Fruit fly (Drosophila melanogaster) Kc167 (cell line): Measurements from ENCODE around the gene Lcp65Af.

Source experiments
- Myc ChIP-seq: fragments of >200 bp; optimal IDR thresholded peaks from 2 replicates; lab custom pipeline; 2017; ENCODE audit warnings: missing external identifiers
- Sin3A ChIP-seq: fragments of >200 bp; optimal IDR thresholded peaks from 2 replicates; lab custom pipeline; 2018; ENCODE audit warnings: missing external identifiers
- h ChIP-seq: fragments of >200 bp; optimal IDR thresholded peaks from 3 replicates; lab custom pipeline; 2018; ENCODE audit warnings: missing external identifiers
- insv ChIP-seq: fragments of >200 bp; optimal IDR thresholded peaks from 3 replicates; lab custom pipeline; 2018; ENCODE audit warnings: missing external identifiers
- psq ChIP-seq: fragments of >200 bp; optimal IDR thresholded peaks from 2 replicates; lab custom pipeline; 2017; ENCODE audit warnings: missing external identifiers
- ttk ChIP-seq: sonication (Bioruptor generic); optimal IDR thresholded peaks from 2 replicates; lab custom pipeline; 2017; ENCODE audit warnings: missing external identifiers

The Lcp65Af gene

DNA sequence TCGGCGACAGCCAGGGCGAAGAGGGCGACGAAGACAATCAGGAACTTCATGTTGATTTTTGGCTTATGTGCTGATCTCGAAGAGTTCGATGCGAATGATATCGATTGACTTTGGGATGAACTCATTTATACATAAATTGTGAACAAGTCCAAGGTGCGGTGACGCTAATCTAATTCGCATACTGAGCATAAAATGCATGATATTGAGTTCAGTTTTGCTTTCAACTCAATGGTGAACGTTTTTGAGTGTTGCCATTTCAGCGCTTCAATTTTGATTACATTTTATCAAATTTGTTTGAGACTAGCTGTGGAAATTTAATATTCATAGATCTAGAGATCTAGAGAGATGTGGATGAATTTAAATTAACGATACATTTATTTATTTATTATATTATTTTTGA is at the start of gene Lcp65Af:
TSS of gene Lcp65Af (minus strand) at position 101 of the 400 bp plus-strand sequence.
- TF ChIP-seq Myc (lab: Kevin White, UChicago) = no peak
- no peak for TF ChIP-seq h (lab: Kevin White, UChicago)
- no peak for TF ChIP-seq Sin3A (lab: Kevin White, UChicago)
- no peak for TF ChIP-seq psq (lab: Kevin White, UChicago)
- TF ChIP-seq insv = no peak
- no peak for TF ChIP-seq ttk (lab: Kevin White, UChicago)

DNA sequence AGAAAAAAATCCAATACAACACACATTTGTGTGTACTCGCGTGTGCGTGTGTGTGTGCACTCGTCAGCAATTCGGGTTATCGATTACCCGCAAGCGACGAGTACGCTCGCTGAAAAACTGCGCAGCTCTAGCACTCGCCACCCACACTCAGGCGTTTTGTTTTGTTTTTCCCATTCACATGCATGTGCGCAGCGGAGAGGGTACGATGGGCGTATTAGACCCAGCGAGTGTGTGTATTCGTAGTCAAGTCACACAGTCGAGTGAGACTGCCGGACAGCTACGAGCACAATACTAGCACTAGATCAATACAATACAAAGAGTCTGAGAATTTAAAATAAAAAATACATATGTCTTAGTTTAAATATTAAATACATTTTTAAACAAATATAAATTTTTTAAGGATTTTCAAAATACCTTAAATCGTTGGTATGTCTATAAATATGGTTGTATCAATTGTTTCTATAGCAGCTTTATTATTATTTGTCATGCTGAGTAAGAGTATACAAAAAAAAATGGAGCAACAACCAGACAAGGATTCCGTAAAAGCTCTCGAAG is 48.4 kb upstream of the Lcp65Af start, which contains the start of the genes D19B and CG43293:
TSS of gene D19B (minus strand) at position 37 of the 555 bp plus-strand sequence.
TSS of gene CG43293 (plus strand) at position 306 of the 555 bp plus-strand sequence.
- TF ChIP-seq h (lab: Kevin White, UChicago) (no peak), Myc (lab: Kevin White, UChicago) (no peak), psq (lab: Kevin White, UChicago) (no peak), Sin3A (lab: Kevin White, UChicago) (no peak), insv (no peak), ttk (lab: Kevin White, UChicago) (no peak)

DNA sequence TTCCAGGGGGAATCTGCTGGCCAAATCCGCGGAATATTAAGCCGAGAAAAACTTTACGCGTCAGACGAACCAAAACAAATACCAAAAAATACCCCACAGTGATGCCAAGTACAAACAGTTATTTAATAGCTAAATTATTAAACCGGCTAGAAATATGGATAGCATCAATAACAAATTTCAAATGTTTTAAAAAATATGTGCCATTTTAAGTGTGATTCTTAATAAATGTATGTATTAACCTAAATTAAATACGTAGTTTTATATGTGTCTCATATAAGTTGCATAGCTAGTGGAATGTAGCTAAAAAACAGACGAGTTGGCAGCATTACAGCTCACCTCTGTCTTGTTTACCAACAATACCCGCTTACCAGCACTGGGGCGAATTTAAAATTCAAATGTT is 45.2 kb upstream of the Lcp65Af start, which contains the start of gene CG10274:
TSS of gene CG10274 (minus strand) at position 54 of the 400 bp plus-strand sequence.
- TF ChIP-seq psq (lab: Kevin White, UChicago) = no peak
- TF ChIP-seq Myc (lab: Kevin White, UChicago) = no peak
- TF ChIP-seq h (lab: Kevin White, UChicago) = no peak
- no peak for TF ChIP-seq insv
- TF ChIP-seq Sin3A (lab: Kevin White, UChicago) = no peak
- TF ChIP-seq ttk (lab: Kevin White, UChicago) = no peak

DNA sequence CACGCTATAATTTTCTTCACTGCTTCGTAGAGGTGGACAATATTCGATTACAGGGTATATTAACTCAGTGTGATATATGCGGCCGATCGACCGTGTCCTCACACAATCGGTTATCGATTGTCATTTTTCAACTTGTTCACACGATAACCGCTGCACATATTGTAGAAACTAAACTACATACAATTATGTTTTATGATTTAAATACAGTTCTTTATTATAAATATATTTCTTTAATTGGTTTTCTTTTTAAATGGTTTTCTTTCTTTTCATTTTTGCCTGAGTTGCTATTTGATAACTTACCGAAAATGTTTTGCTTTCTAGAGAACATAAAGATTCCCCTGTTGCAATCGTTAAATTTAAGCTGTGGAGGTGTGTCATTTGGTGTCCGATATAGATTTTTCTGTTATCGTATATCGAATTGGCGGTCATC is 37.2 kb upstream of the Lcp65Af start, which contains the start of the genes fmt and CG7376:
TSS of gene fmt (minus strand) at position 55 of the 430 bp plus-strand sequence.
TSS of gene CG7376 (plus strand) at position 423 of the 430 bp plus-strand sequence.
- TF ChIP-seq insv (no peak), ttk (lab: Kevin White, UChicago) (no peak), h (lab: Kevin White, UChicago) (no peak), Myc (lab: Kevin White, UChicago) (no peak), psq (lab: Kevin White, UChicago) (no peak), Sin3A (lab: Kevin White, UChicago) (no peak)

DNA sequence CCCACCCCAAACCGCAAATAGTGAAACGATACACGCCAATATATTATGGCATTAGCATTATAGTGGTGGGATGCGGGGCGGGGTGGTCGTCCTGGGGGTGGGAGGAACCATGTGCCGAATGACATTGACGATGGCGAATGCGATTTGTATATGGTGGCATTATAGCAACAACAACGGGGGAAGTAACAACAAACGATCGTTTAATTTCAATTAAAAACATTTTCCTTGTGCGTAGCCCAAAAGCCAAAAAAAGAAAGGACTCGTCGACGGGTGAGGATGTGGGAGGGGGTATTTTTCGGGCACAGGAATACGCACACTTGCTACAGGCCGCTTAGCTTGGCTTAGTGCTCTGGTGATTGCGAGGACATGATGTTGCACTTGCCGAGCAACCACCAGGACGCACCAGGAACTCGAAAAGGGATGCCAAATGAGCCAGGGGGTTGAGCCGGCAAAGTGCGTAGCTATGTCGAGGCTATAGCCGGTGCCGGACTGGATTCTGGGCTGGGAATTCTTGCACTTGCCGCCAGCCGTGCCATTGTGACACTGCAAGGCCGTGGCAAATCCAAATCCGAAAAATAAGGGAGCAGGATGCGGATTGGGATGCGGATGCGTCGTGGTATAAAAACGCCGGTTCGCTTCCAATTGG is 26.0 kb upstream of the Lcp65Af start, which contains the start of gene Prdm13:
TSS of gene Prdm13 (plus strand) at position 645 of the 646 bp plus-strand sequence.
- TF ChIP-seq h (lab: Kevin White, UChicago) (no peak), Myc (lab: Kevin White, UChicago) (no peak), Sin3A (lab: Kevin White, UChicago) (no peak), ttk (lab: Kevin White, UChicago) (no peak), insv (no peak), psq (lab: Kevin White, UChicago) (no peak)

DNA sequence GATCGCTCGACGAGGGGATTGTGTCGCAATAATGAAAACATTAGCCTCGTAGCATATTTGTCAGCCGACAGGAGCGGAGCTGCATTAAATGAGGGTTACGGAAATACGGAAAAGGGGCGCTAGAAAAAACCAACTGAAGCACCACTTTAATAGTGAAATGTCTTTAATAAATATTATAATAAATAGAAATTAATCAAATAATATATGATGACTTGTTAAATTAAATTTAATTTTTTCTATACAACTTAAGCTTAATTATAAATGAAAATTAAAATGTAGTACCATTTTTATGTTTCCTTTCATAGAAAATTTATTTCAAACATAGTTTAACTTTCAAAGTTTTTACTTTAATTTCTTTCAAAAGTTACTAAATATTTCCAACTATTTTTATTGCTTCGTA is 25.4 kb upstream of the Lcp65Af start:
- TF ChIP-seq psq (lab: Kevin White, UChicago) = no peak
- TF ChIP-seq h (lab: Kevin White, UChicago) = no peak

DNA sequence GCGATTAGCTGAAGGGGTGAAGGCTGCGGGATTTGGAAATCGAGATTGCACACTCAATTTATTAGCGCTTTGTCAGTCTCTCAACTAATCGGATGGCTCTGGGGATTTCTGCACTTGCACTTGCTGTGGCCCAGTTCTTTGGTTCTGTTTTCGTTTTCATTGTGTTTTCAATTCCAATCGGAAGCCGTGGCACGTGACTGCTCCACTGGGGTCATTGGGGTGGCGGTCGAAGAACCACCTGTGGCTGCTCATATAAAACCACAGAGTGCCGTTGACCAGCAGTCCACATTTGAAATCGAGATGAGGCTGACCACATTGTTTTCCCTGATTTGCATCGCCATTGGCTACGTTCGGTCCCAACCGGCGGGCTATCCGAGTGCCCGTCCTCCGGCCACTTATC is 23.9 kb upstream of the Lcp65Af start, which contains the start of gene Cpr65Az:
TSS of gene Cpr65Az (plus strand) at position 301 of the 400 bp plus-strand sequence.
- TF ChIP-seq psq (lab: Kevin White, UChicago) (no peak), Sin3A (lab: Kevin White, UChicago) (no peak), insv (no peak), ttk (lab: Kevin White, UChicago) (no peak)

DNA sequence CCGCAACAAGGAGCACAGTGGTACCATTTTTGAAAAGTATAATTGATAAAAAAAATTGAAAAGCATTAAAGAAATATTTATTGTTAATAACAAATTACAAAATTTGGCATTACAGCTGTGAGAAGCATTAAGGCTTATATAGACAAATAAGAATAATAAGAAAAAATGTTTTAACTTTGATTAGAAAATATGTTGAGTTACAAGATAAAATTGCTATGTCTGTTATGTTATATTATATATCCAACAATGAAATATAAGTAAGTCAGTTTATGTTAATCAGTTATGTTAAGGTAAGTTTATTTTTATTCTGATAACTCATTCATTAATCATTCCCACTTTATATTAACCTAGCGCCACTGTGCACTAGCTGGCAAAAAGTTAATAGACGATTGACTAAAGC is 23.3 kb upstream of the Lcp65Af start:
- no peak for TF ChIP-seq insv

DNA sequence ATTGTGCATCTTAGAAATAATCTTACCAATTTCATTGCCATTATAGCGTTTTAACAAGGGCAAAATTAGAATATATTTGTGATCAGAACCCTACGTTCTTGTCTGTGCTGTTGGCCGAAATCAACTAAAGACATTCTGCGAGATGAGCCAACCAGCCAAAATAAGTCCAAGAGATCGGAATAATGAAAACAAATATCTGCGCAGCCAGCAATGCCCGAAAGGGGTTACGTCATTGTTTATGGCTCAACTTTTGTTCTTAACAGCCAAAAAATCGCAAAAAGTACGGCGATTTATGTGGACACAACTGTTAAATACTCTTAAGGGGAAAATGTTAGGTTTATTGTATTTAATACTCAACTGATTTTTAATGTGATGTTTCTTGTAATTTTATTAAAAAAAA is 21.9 kb upstream of the Lcp65Af start, which contains the start of gene Cpr65Ay:
TSS of gene Cpr65Ay (minus strand) at position 101 of the 400 bp plus-strand sequence.
- TF ChIP-seq psq (lab: Kevin White, UChicago) (no peak), insv (no peak), ttk (lab: Kevin White, UChicago) (no peak), h (lab: Kevin White, UChicago) (no peak), Sin3A (lab: Kevin White, UChicago) (no peak), Myc (lab: Kevin White, UChicago) (no peak)

DNA sequence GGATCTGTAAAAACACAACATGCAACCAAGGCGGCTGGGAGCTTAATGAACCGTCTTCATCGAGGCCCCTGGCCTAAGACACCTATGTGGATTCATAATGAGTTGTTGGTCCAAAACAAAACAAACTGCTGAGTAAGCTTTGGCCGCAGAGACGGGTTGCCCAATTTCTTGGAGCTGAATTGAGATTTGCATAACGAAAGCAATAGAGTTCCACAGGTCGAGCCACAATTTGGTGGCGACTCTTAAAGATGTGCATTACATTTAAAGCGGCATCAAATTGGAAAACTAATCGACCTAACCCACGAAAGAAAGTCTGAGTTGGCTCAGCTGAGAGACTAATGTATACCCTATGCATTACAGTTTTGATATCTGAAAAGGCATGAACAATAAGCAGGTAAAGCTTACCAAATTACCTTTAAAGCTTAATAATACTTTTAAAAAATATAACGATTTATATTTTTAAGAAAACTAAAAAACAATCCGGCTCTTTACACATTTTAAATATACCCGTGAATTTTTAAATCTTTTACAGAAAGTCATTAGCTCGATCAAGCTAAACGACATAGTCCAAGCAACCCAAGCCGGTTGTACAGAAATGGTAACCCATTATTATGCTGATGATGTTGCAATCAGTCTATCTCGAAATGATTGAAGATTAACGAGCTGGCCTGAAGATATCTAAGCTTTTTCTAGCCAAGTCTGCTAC is 20.9 kb upstream of the Lcp65Af start, which contains the start of gene CG13297:
TSS of gene CG13297 (minus strand) at position 51 of the 706 bp plus-strand sequence.
- TF ChIP-seq h (lab: Kevin White, UChicago) = no peak
- TF ChIP-seq Myc (lab: Kevin White, UChicago) = no peak
- TF ChIP-seq Sin3A (lab: Kevin White, UChicago) = no peak
- no peak for TF ChIP-seq insv
- TF ChIP-seq ttk (lab: Kevin White, UChicago) = no peak
- TF ChIP-seq psq (lab: Kevin White, UChicago) = no peak

DNA sequence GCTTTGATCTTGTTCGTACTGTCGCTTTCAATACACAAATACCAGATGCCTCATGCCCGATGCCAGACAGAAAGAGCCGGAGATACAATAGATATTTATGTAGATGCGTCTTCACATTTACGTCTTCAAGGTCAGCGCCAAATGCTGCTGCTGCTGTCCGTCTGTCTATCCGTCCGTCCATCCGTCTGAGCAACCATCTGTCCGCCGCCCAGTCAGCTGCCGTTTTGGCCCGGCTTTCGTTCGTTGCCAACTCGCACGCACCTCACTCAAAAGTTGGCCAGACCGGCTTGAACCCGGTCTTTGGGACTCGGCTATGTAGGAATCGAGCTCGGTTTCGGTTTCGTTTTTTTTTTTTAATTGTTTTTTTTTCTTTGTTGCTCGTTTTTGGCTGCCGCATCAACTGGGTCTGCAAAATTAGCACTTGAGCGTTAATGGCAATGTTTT is 18.4 kb upstream of the Lcp65Af start:
- no peak for TF ChIP-seq Myc (lab: Kevin White, UChicago)
- TF ChIP-seq h (lab: Kevin White, UChicago) = no peak
- TF ChIP-seq insv = no peak
- no peak for TF ChIP-seq psq (lab: Kevin White, UChicago)
- no peak for TF ChIP-seq Sin3A (lab: Kevin White, UChicago)
- TF ChIP-seq ttk (lab: Kevin White, UChicago) = no peak
